Fruit fly (Drosophila melanogaster): ENCODE data around the gene CG10657.

The CG10657 gene

dm6 chr3L:12442593-12442992 is 54.4 kb downstream of the CG10657 start (continued):
- TF ChIP-seq CG11294 (GFP tag; IDR thresholded peaks at IDR 0.05) (no peak), CG10669 (GFP tag; optimal IDR thresholded peaks at IDR 0.05) (peak; percentile 75), Sox102F (GFP tag; optimal IDR thresholded peaks at IDR 0.05) (peak; percentile 83), fd59A (GFP tag; optimal IDR thresholded peaks at IDR 0.05) (peak; percentile 63), vri (GFP tag; optimal IDR thresholded peaks at IDR 0.05) (peak; percentile 45), CG8632 (GFP tag; optimal IDR thresholded peaks at IDR 0.05) (peak; percentile 60), CG32006 (GFP tag; optimal IDR thresholded peaks at IDR 0.05) (peak; percentile 75), Lpt (GFP tag; optimal IDR thresholded peaks at IDR 0.05) (no peak), salr (GFP tag; optimal IDR thresholded peaks at IDR 0.05) (peak; percentile 55 to 59), CG11902 (GFP tag; optimal IDR thresholded peaks at IDR 0.05) (peak; percentile 31), Blimp-1 (GFP tag; optimal IDR thresholded peaks at IDR 0.05) (peak; percentile 11), eg (GFP tag; IDR thresholded peaks at IDR 0.05) (peak; percentile 50; the same call in 1 of the 3 replicates), pdm3 (GFP tag; optimal IDR thresholded peaks at IDR 0.05) (peak; percentile 78), net (GFP tag; optimal IDR thresholded peaks at IDR 0.05) (peak; percentile 53), lz (GFP tag; optimal IDR thresholded peaks at IDR 0.05) (peak; percentile 47)
